Worm (Caenorhabditis elegans) whole organism, early embryonic: ENCODE measurements around the gene C54F6.19.

ENCODE experiments used
- B0310.2 ChIP-seq: sonication (generic microtip); optimal IDR thresholded peaks from 2 replicates; lab custom pipeline; 2016; ENCODE audit warnings: mild to moderate bottlenecking, missing genetic modification characterization, missing compliant biosample characterization
- F13C5.2 ChIP-seq: sonication (generic microtip); optimal IDR thresholded peaks from 2 replicates; lab custom pipeline; 2017; ENCODE audit warnings: mild to moderate bottlenecking, missing genetic modification characterization, inconsistent platforms, missing compliant biosample characterization
- ama-1 ChIP-seq: fragments of 150-350 bp; optimal IDR thresholded peaks from 2 replicates; lab custom pipeline; 2014
- hmbx-1 ChIP-seq: sonication (generic microtip); optimal IDR thresholded peaks from 2 replicates; lab custom pipeline; 2016; ENCODE audit warnings: mild to moderate bottlenecking, missing genetic modification characterization, missing compliant biosample characterization
- hnd-1 ChIP-seq: sonication (generic microtip); optimal IDR thresholded peaks from 2 replicates; lab custom pipeline; 2016; ENCODE audit warnings: missing genetic modification characterization, missing compliant biosample characterization
- tbx-37 ChIP-seq: fragments of 200-800 bp; sonication (Bioruptor generic); conservative IDR thresholded peaks from 2 replicates; pipeline ENCODE4 v1.3.6; 2022; ENCODE audit warnings: missing genetic modification reagents, missing genetic modification characterization, missing compliant biosample characterization

ce11 chrV:7538018-7538417 lies 7.3 kb upstream of the C54F6.19 start, which contains the start of gene C54F6.12:
- TF ChIP-seq tbx-37 (no peak), hnd-1 (no peak), ama-1 (lab: Kevin White, UChicago) (no peak), hmbx-1 (tag; lab: Kevin White, UChicago) (no peak), F13C5.2 (tag; lab: Kevin White, UChicago) (no peak), B0310.2 (no peak)
